Fruit fly (Drosophila melanogaster) whole organism, prepupa: ENCODE measurements around the gene ND-20L.

ENCODE experiments used
- CG6163 ChIP-seq: fragments of 200-800 bp; sonication (Bioruptor generic); IDR thresholded peaks from 3 replicates; pipeline ENCODE4 v1.3.6; 2022; ENCODE audit warnings: missing biosample characterization, missing genetic modification characterization
- Eip75B ChIP-seq: fragments of 200-800 bp; sonication (Bioruptor generic); optimal IDR thresholded peaks from 3 replicates; lab custom pipeline; 2016; ENCODE audit warnings: missing biosample characterization, missing genetic modification characterization
- OdsH ChIP-seq: fragments of 200-800 bp; sonication (Bioruptor generic); optimal IDR thresholded peaks from 3 replicates; lab custom pipeline; 2016; ENCODE audit warnings: missing biosample characterization, missing genetic modification characterization

DNA sequence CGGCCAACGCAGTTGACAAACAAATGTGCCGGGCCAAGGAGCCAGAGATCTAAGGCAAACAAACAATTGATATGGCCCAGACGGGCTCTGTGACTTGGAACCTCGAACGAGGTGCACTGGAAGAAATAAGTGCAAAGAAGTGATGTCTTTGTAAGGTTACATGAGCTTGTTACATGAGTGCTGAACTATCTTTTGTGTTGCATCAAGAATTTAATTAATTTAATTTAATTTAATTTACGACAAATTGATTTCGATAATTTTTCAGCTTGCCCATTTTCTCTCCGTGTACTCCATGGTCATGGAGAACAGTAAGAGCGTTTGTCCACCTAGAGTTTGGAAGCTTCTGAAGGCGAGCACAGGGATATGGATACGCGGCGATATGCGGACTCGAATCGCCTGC is 34.4 kb downstream of the ND-20L start:
- TF ChIP-seq OdsH (GFP tag; lab: Kevin White, UChicago): peak; percentile 28
- TF ChIP-seq CG6163 (GFP tag; lab: Robert Waterston, UW): peak; percentile 63; the same call in 2 of the 3 replicates
- peak; percentile 25 for TF ChIP-seq Eip75B (GFP tag; lab: Kevin White, UChicago)
